Worm (Caenorhabditis elegans): ENCODE data around the gene wrt-9.
A peak's percentile ranks its signal among the peaks of the same experiment; 100 is the strongest.

The wrt-9 gene

DNA sequence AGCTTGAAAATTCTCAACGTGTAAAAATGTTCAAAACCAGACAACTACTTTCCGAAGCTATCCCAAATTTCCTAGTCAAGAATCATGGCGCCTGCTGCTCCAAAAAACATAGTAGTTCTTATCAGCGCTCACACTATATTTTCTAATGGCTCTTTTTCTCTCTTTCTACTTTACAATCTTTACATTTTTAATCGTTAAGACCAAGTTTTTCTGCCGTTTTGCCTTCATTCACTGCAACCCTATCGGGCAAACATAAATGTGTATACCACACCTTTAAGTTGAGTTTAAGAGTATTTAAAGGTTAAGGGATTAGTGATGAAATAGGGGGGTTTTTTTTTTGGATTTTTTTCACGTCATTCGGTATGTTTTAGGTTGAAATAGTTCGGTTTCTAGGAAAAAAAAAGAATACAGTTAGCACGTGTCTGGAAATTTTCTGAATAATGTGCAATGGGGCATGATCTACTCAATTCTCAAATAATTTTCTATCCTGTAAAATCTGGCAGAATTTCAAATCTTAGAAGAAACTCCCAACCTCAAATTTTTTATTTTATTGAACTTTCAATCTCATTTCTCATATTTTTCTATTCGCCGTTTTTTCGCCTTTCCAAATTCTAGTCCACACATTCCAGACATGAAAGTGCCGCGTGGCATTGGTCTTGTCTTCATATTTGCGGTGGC, 29.4 kb upstream of the wrt-9 start, which contains the start of gene K06A9.1 (continued):
- no peak for TF ChIP-seq hif-1 (tag; optimal IDR thresholded peaks at IDR 0.05)
- no peak for TF ChIP-seq F10B5.3 (tag; optimal IDR thresholded peaks at IDR 0.05)
- TF ChIP-seq mdt-29 (GFP tag; IDR thresholded peaks at IDR 0.05), result no peak
- TF ChIP-seq unc-130 (GFP tag; optimal IDR thresholded peaks at IDR 0.05), result no peak
- no peak for TF ChIP-seq ceh-62 (tag; optimal IDR thresholded peaks at IDR 0.05)
- no peak for TF ChIP-seq D1046.2 (GFP tag; IDR thresholded peaks at IDR 0.05)
- no peak for TF ChIP-seq nhr-25 (tag; optimal IDR thresholded peaks at IDR 0.05; ENCODE audit: borderline replicate concordance, insufficient read depth)
- TF ChIP-seq ctbp-1 (GFP tag; IDR thresholded peaks at IDR 0.05), result no peak
- peak in 1 of 2 experiments; percentile 27 for TF ChIP-seq unc-62 (GFP tag; optimal IDR thresholded peaks at IDR 0.05 in 1 of 2)
- no peak for TF ChIP-seq unc-62 (tag; optimal IDR thresholded peaks at IDR 0.05)
- TF ChIP-seq egl-43 (GFP tag; IDR thresholded peaks at IDR 0.05), result no peak
- no peak for TF ChIP-seq cey-2 (tag; optimal IDR thresholded peaks at IDR 0.05; ENCODE audit: borderline replicate concordance, insufficient read depth)
- TF ChIP-seq zip-2 (tag; optimal IDR thresholded peaks at IDR 0.05), result no peak
- no peak for TF ChIP-seq lin-1 (GFP tag; IDR thresholded peaks at IDR 0.05)
- no peak for TF ChIP-seq spr-1 (tag; optimal IDR thresholded peaks at IDR 0.05)

DNA sequence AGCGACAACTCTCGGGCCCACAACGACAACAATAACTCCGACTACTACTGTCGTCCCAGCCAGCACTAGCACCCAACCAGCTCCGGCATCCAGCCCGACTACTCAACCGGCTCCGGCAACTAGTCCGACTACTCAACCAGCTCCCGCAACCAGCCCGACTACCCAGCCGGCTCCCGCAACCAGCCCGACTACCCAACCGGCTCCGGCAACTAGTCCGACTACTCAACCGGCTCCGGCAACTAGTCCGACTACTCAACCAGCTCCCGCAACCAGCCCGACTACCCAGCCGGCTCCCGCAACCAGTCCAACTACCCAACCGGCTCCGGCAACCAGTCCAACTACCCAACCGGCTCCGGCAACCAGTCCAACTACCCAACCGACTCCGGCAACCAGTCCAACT, 28.0 kb upstream of the wrt-9 start:
- peak; percentile 92 for TF ChIP-seq set-16 (GFP tag; IDR thresholded peaks at IDR 0.05)
- TF ChIP-seq D1046.2 (GFP tag; IDR thresholded peaks at IDR 0.05), result 0 out of 2 replicates have a peak, but pooled peaks have one; percentile 39
- 0 out of 2 replicates have a peak, but pooled peaks have one; percentile 35 for TF ChIP-seq F26F4.8 (GFP tag; conservative IDR thresholded peaks at IDR 0.05)

DNA sequence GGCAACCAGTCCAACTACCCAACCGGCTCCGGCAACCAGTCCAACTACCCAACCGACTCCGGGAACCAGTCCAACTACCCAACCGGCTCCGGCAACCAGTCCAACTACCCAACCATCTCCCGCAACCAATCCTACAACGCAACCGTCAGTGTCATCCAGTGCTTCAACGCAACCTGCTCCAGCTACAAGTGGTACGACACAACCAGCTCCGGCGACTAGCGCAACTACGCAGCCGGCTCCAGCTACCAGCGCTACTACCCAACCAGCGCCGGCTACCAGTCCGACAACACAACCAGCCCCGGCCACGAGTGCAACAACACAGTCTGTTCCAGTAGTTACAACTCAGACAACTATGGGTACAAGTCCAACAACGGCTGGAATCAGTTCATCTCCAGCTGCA, 27.3 kb upstream of the wrt-9 start:
- TF ChIP-seq tag-97 (GFP tag; IDR thresholded peaks at IDR 0.05), result no peak
- peak; percentile 55 for TF ChIP-seq set-16 (GFP tag; IDR thresholded peaks at IDR 0.05)
- TF ChIP-seq unc-62 (GFP tag; optimal IDR thresholded peaks at IDR 0.05 in 1 of 2), result peak in 1 of 2 experiments; percentile 65
- TF ChIP-seq unc-62 (tag; optimal IDR thresholded peaks at IDR 0.05), result no peak

DNA sequence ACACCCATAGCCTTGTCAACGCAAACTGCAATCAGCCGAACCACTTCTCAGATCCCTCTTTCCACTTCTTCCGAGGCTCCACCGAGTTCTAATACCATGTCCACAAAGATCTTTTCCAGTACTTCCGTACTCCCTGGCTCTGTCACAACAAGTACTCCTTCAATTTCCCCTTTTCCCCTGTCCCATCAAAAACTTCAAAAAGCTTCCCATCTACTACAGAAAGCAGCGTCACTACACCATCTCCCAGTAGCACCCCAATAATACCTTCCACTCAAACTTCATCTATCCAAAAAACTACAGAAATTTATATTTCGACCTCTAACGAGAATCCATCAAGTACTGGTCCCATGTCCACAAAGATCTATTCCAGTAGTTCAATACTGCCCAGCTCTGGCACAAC, 19.5 kb upstream of the wrt-9 start:
- no peak for TF ChIP-seq duxl-1 (tag; optimal IDR thresholded peaks at IDR 0.05; ENCODE audit: poor library complexity)
- peak; percentile 90 for TF ChIP-seq aha-1 (tag)
- no peak for TF ChIP-seq Y5F2A.4 (GFP tag; optimal IDR thresholded peaks at IDR 0.05)

DNA sequence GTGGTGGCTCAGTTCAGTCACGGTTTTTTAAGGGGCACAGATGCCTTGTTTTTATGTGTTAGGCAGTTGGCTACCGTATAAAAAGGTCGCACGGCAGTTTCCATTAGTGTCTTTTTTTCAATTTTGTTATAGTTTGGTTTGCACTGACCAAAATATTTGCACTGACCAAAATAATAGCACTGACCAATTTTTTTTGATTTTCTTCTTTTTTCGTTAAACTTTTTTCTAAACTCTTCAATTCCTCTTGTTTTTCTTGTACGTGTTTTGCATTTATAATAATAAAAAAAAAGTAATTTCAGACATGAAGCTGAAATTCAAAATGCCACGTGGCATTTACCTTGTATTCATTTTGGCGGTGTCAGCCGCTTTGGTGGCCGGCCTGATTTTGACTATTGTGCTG, 8.1 kb upstream of the wrt-9 start, which contains the start of gene H02F09.3:
TSS of gene H02F09.3 (plus strand) at position 301 of the 400 bp plus-strand sequence.
- TF ChIP-seq aha-1 (tag), result peak; percentile 4
- no peak for TF ChIP-seq lin-29 (GFP tag; IDR thresholded peaks at IDR 0.05)

DNA sequence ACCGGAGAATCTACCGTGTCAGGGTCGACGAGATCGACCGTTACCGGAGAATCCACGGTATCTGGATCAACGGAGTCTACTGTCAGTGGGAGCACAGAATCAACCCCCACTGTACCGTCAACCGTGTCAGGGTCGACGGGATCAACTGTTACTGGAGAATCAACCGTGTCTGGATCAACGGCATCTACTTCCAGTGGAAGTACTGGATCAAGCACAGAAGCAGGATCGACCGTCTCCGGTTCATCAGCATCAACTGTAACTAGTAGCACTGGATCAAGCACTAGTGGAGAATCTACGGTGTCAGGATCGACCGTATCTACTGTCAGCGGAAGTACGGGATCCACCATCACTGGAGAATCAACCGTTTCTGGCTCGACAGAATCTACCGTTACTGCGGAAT, 4.5 kb upstream of the wrt-9 start, which contains the start of gene H02F09.2:
TSS of gene H02F09.2 (plus strand) at position 301 of the 400 bp plus-strand sequence.
- no peak for TF ChIP-seq rbr-2 (tag; optimal IDR thresholded peaks at IDR 0.05)

DNA sequence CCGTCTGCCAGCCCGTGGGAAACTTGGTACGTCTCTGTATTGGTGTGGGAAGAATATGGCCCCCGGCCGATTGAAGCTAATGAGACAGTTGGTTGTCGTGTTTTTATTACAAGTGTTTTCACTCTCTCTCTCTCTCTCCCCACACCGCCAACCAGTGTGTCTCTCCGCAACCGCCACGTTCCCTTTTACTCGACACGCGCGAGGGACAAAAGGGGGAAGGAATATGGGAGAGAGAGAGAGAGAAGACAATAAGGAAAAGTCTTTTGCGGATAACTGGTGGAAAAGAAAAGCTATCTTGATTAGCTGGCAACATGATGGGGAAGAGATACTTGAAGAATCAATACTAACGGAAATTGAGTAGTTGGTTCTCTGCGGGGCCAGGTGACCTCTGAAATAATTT, 2.2 kb downstream of the wrt-9 start:
- TF ChIP-seq nhr-77 (tag; optimal IDR thresholded peaks at IDR 0.05) (no peak), saeg-2 (GFP tag; IDR thresholded peaks at IDR 0.05) (no peak), ceh-28 (tag; optimal IDR thresholded peaks at IDR 0.05) (no peak), F26F4.8 (GFP tag; conservative IDR thresholded peaks at IDR 0.05) (no peak), mes-2 (tag; optimal IDR thresholded peaks at IDR 0.05; ENCODE audit: poor library complexity, severe bottlenecking) (no peak), nhr-11 (tag; optimal IDR thresholded peaks at IDR 0.05) (no peak), unc-39 (tag; optimal IDR thresholded peaks at IDR 0.05) (no peak), snpc-4 (tag; optimal IDR thresholded peaks at IDR 0.05) (no peak), F44E2.7 (GFP tag; IDR thresholded peaks at IDR 0.05) (no peak), zfp-2 (tag; optimal IDR thresholded peaks at IDR 0.05) (no peak), nhr-48 (tag; optimal IDR thresholded peaks at IDR 0.05) (no peak), ama-1 (optimal IDR thresholded peaks at IDR 0.05) (no peak), lin-29 (GFP tag; IDR thresholded peaks at IDR 0.05) (no peak), mdl-1 (tag; optimal IDR thresholded peaks at IDR 0.05) (peak; percentile 3 to 77), hlh-11 (tag; optimal IDR thresholded peaks at IDR 0.05) (peak; percentile 14), spr-3 (GFP tag; optimal IDR thresholded peaks at IDR 0.05) (no peak), madf-9 (GFP tag; conservative IDR thresholded peaks at IDR 0.05) (no peak), daf-12 (tag; optimal IDR thresholded peaks at IDR 0.05) (no peak)
